Fruit fly (Drosophila melanogaster) whole organism, embryonic: ENCODE measurements around the gene CG11550.

Source experiments
- Bteb2 ChIP-seq: fragments of 200-800 bp; sonication (Bioruptor generic); optimal IDR thresholded peaks from 2 replicates; lab custom pipeline; 2016; ENCODE audit warnings: missing biosample characterization, missing genetic modification characterization
- CG10274 ChIP-seq: fragments of 200-800 bp; sonication (Bioruptor generic); optimal IDR thresholded peaks from 3 replicates; lab custom pipeline; 2017; ENCODE audit warnings: missing biosample characterization, mild to moderate bottlenecking, missing genetic modification characterization
- CG11504 ChIP-seq: fragments of 200-800 bp; sonication (Bioruptor generic); optimal IDR thresholded peaks from 3 replicates; lab custom pipeline; 2019; ENCODE audit warnings: missing biosample characterization, mild to moderate bottlenecking, missing genetic modification characterization, moderate library complexity
- CG14014 ChIP-seq: fragments of 200-800 bp; sonication (Bioruptor generic); IDR thresholded peaks from 2 replicates; pipeline ENCODE4 v1.3.6; 2022; ENCODE audit warnings: missing biosample characterization, missing genetic modification characterization
- CG14710 ChIP-seq: fragments of 200-800 bp; sonication (Bioruptor generic); optimal IDR thresholded peaks from 3 replicates; lab custom pipeline; 2019; ENCODE audit warnings: missing biosample characterization, mild to moderate bottlenecking, missing genetic modification characterization, moderate library complexity
- CG14860 ChIP-seq: fragments of 200-800 bp; sonication (Bioruptor generic); IDR thresholded peaks from 3 replicates; pipeline ENCODE4 v1.3.6; 2022; ENCODE audit warnings: missing biosample characterization, missing genetic modification characterization; ENCODE audit not compliant: partially characterized antibody
- CG1529 ChIP-seq: fragments of 200-800 bp; sonication (Bioruptor generic); optimal IDR thresholded peaks from 3 replicates; lab custom pipeline; 2018; ENCODE audit warnings: missing biosample characterization, missing genetic modification characterization
- CG18476 ChIP-seq: fragments of 200-800 bp; sonication (Bioruptor generic); optimal IDR thresholded peaks from 2 replicates; lab custom pipeline; 2016; ENCODE audit warnings: missing biosample characterization, mild to moderate bottlenecking, missing genetic modification characterization
- CG31365 ChIP-seq: fragments of 200-800 bp; sonication (Bioruptor generic); optimal IDR thresholded peaks from 2 replicates; lab custom pipeline; 2018; ENCODE audit warnings: missing biosample characterization, mild to moderate bottlenecking, missing genetic modification characterization
- CG3838 ChIP-seq: fragments of 200-800 bp; sonication (Bioruptor generic); optimal IDR thresholded peaks from 3 replicates; lab custom pipeline; 2016; ENCODE audit warnings: missing biosample characterization, missing genetic modification characterization
- CG3995 ChIP-seq: fragments of 200-800 bp; sonication (Bioruptor generic); optimal IDR thresholded peaks from 3 replicates; lab custom pipeline; 2016; ENCODE audit warnings: missing biosample characterization, missing genetic modification characterization
- CG4282 ChIP-seq: fragments of 200-800 bp; sonication (Bioruptor generic); optimal IDR thresholded peaks from 2 replicates; lab custom pipeline; 2016; ENCODE audit warnings: missing biosample characterization, missing genetic modification characterization
- CG4730 ChIP-seq: fragments of 200-800 bp; sonication (Bioruptor generic); IDR thresholded peaks from 2 replicates; pipeline ENCODE4 v1.3.6; 2022; ENCODE audit warnings: missing biosample characterization, missing genetic modification characterization
- CG6689 ChIP-seq: fragments of 200-800 bp; sonication (Bioruptor generic); IDR thresholded peaks from 2 replicates; pipeline ENCODE4 v1.3.6; 2022; ENCODE audit warnings: missing biosample characterization, missing genetic modification characterization
- CG8290 ChIP-seq, 3 experiments: fragments of 200-800 bp; sonication (Bioruptor generic); optimal IDR thresholded peaks; 2 replicates each; lab custom pipeline; 2016 to 2019; ENCODE audit warnings: missing biosample characterization in 3 of 3, missing genetic modification characterization in 3 of 3, mild to moderate bottlenecking in 2 of 3, moderate library complexity in 1 of 3
- CHES-1-like ChIP-seq: fragments of 200-800 bp; sonication (Bioruptor generic); optimal IDR thresholded peaks from 2 replicates; lab custom pipeline; 2016; ENCODE audit warnings: missing biosample characterization, missing genetic modification characterization
- CoRest ChIP-seq: fragments of 200-800 bp; sonication (Bioruptor generic); optimal IDR thresholded peaks from 3 replicates; lab custom pipeline; 2018; ENCODE audit warnings: missing biosample characterization, mild to moderate bottlenecking, missing genetic modification characterization, moderate library complexity
- CrebB ChIP-seq: fragments of 200-800 bp; sonication (Bioruptor generic); optimal IDR thresholded peaks from 3 replicates; lab custom pipeline; 2018; ENCODE audit warnings: missing biosample characterization, mild to moderate bottlenecking, missing genetic modification characterization
- Dbx ChIP-seq: fragments of 200-800 bp; sonication (Bioruptor generic); IDR thresholded peaks from 3 replicates; pipeline ENCODE4 v1.3.6; 2022; ENCODE audit warnings: missing biosample characterization, missing genetic modification characterization
- Deaf1 ChIP-seq: fragments of 200-800 bp; optimal IDR thresholded peaks from 3 replicates; lab custom pipeline; 2019; ENCODE audit warnings: missing biosample characterization, mild to moderate bottlenecking, missing genetic modification characterization, moderate library complexity
- Fer1 ChIP-seq: fragments of 200-800 bp; sonication (Bioruptor generic); optimal IDR thresholded peaks from 2 replicates; lab custom pipeline; 2017; ENCODE audit warnings: missing biosample characterization, mild to moderate bottlenecking, missing genetic modification characterization
- Hsf ChIP-seq: fragments of 200-800 bp; sonication (Bioruptor generic); optimal IDR thresholded peaks from 3 replicates; lab custom pipeline; 2016; ENCODE audit warnings: missing biosample characterization, missing genetic modification characterization
- MTF-1 ChIP-seq: fragments of 200-800 bp; sonication (Bioruptor generic); optimal IDR thresholded peaks from 2 replicates; lab custom pipeline; 2018; ENCODE audit warnings: missing biosample characterization, mild to moderate bottlenecking, missing genetic modification characterization, borderline replicate concordance
- Myb ChIP-seq: fragments of 200-800 bp; sonication (Bioruptor generic); optimal IDR thresholded peaks from 2 replicates; lab custom pipeline; 2016; ENCODE audit warnings: missing biosample characterization, missing genetic modification characterization
- NfI ChIP-seq: fragments of 200-800 bp; sonication (Bioruptor generic); optimal IDR thresholded peaks from 3 replicates; lab custom pipeline; 2018; ENCODE audit warnings: missing biosample characterization, mild to moderate bottlenecking, missing genetic modification characterization, moderate library complexity
- Rfx ChIP-seq: fragments of 200-800 bp; sonication (Bioruptor generic); IDR thresholded peaks from 2 replicates; pipeline ENCODE4 v1.3.6; 2022; ENCODE audit warnings: missing biosample characterization, missing genetic modification characterization
- Scr ChIP-seq: fragments of 200-800 bp; sonication (Bioruptor generic); IDR thresholded peaks from 2 replicates; pipeline ENCODE4 v1.3.6; 2022; ENCODE audit warnings: missing biosample characterization, missing genetic modification characterization; ENCODE audit not compliant: partially characterized antibody
- Sin3A ChIP-seq: fragments of >200 bp; optimal IDR thresholded peaks from 2 replicates; lab custom pipeline; 2018
- Sry-δ ChIP-seq: fragments of 200-800 bp; sonication (Bioruptor generic); optimal IDR thresholded peaks from 2 replicates; lab custom pipeline; 2016; ENCODE audit warnings: missing biosample characterization, missing genetic modification characterization
- Xrp1 ChIP-seq: fragments of 200-800 bp; sonication (Bioruptor generic); IDR thresholded peaks from 2 replicates; pipeline ENCODE4 v1.3.6; 2022; ENCODE audit warnings: missing biosample characterization, missing genetic modification characterization
- al ChIP-seq: fragments of 200-800 bp; sonication (Bioruptor generic); IDR thresholded peaks from 2 replicates; pipeline ENCODE4 v1.3.6; 2022; ENCODE audit warnings: missing biosample characterization, missing genetic modification characterization
- bbx ChIP-seq: fragments of 200-800 bp; sonication (Bioruptor generic); IDR thresholded peaks from 2 replicates; pipeline ENCODE4 v1.3.6; 2022; ENCODE audit warnings: missing biosample characterization, missing genetic modification characterization; ENCODE audit not compliant: partially characterized antibody
- bcd ChIP-seq: fragments of 200-800 bp; sonication (Bioruptor generic); optimal IDR thresholded peaks from 2 replicates; lab custom pipeline; 2017; ENCODE audit warnings: missing biosample characterization, mild to moderate bottlenecking, missing genetic modification characterization
- croc ChIP-seq: fragments of 200-800 bp; sonication (Bioruptor generic); conservative IDR thresholded peaks from 3 replicates; pipeline ENCODE4 v1.3.6; 2022; ENCODE audit warnings: missing biosample characterization, missing genetic modification characterization
- cwo ChIP-seq: fragments of 200-800 bp; sonication (Bioruptor generic); optimal IDR thresholded peaks from 3 replicates; lab custom pipeline; 2017; ENCODE audit warnings: missing biosample characterization, missing genetic modification characterization, mild to moderate bottlenecking, moderate library complexity, missing genetic modification reagents
- disco-r ChIP-seq: fragments of 200-800 bp; sonication (Bioruptor generic); optimal IDR thresholded peaks from 2 replicates; lab custom pipeline; 2016; ENCODE audit warnings: missing biosample characterization, missing genetic modification characterization
- dpn ChIP-seq, 2 experiments: fragments of 200-800 bp; sonication (Bioruptor generic); optimal IDR thresholded peaks; 3 replicates each; lab custom pipeline; 2016; ENCODE audit warnings: missing biosample characterization in 2 of 2, missing genetic modification characterization in 2 of 2
- eve ChIP-seq, 2 experiments: fragments of >200 bp; optimal IDR thresholded peaks; 2 replicates each; lab custom pipeline; 2017; ENCODE audit warnings: missing biosample characterization in 2 of 2, missing genetic modification characterization in 2 of 2
- fd102C ChIP-seq: fragments of 200-800 bp; sonication (Bioruptor generic); optimal IDR thresholded peaks from 2 replicates; lab custom pipeline; 2018; ENCODE audit warnings: missing biosample characterization, mild to moderate bottlenecking, missing genetic modification characterization, moderate library complexity
- fd3F ChIP-seq: fragments of 200-800 bp; sonication (Bioruptor generic); optimal IDR thresholded peaks from 2 replicates; lab custom pipeline; 2018; ENCODE audit warnings: missing biosample characterization, mild to moderate bottlenecking, missing genetic modification characterization, moderate library complexity
- her ChIP-seq: fragments of 200-800 bp; sonication (Bioruptor generic); optimal IDR thresholded peaks from 2 replicates; lab custom pipeline; 2016; ENCODE audit warnings: missing biosample characterization, missing genetic modification characterization
- inv ChIP-seq: fragments of 200-800 bp; sonication (Bioruptor generic); IDR thresholded peaks from 2 replicates; pipeline ENCODE4 v1.3.6; 2022; ENCODE audit warnings: missing biosample characterization, missing genetic modification characterization; ENCODE audit not compliant: partially characterized antibody
- klu ChIP-seq: fragments of 200-800 bp; sonication (Bioruptor generic); IDR thresholded peaks from 2 replicates; pipeline ENCODE4 v1.3.6; 2022; ENCODE audit warnings: missing biosample characterization, missing genetic modification characterization
- mld ChIP-seq: fragments of 200-800 bp; sonication (Bioruptor generic); IDR thresholded peaks from 3 replicates; pipeline ENCODE4 v1.3.6; 2022; ENCODE audit warnings: missing biosample characterization, missing genetic modification characterization; ENCODE audit not compliant: partially characterized antibody
- org-1 ChIP-seq: fragments of 200-800 bp; sonication (Bioruptor generic); optimal IDR thresholded peaks from 2 replicates; lab custom pipeline; 2017; ENCODE audit warnings: missing biosample characterization, missing genetic modification characterization
- run ChIP-seq: fragments of 200-800 bp; sonication (Bioruptor generic); optimal IDR thresholded peaks from 3 replicates; lab custom pipeline; 2018; ENCODE audit warnings: missing biosample characterization, mild to moderate bottlenecking, missing genetic modification characterization
- sens-2 ChIP-seq: fragments of 200-800 bp; sonication (Bioruptor generic); IDR thresholded peaks from 2 replicates; pipeline ENCODE4 v1.3.6; 2022; ENCODE audit warnings: missing biosample characterization, missing genetic modification characterization
- wdn ChIP-seq: fragments of 200-800 bp; sonication (Bioruptor generic); IDR thresholded peaks from 2 replicates; pipeline ENCODE4 v1.3.6; 2022; ENCODE audit warnings: missing biosample characterization, missing genetic modification characterization
- wek ChIP-seq: fragments of 200-800 bp; sonication (Bioruptor generic); optimal IDR thresholded peaks from 3 replicates; lab custom pipeline; 2018; ENCODE audit warnings: missing biosample characterization, mild to moderate bottlenecking, missing genetic modification characterization, moderate library complexity
- zen ChIP-seq: fragments of 200-800 bp; sonication (Bioruptor generic); optimal IDR thresholded peaks from 3 replicates; lab custom pipeline; 2018; ENCODE audit warnings: missing biosample characterization, mild to moderate bottlenecking, missing genetic modification characterization, moderate library complexity
- zen2 ChIP-seq: fragments of 200-800 bp; sonication (Bioruptor generic); IDR thresholded peaks from 3 replicates; pipeline ENCODE4 v1.3.6; 2022; ENCODE audit warnings: missing biosample characterization, missing genetic modification characterization; ENCODE audit not compliant: partially characterized antibody

CG11550 gene

dm6 chr3R:31630376-31630775 lies 49.3 kb downstream of the CG11550 start (continued):
- TF ChIP-seq MTF-1 (GFP tag; lab: Kevin White, UChicago) (no peak), CG18476 (no peak), croc (GFP tag; lab: Robert Waterston, UW) (no peak), Rfx (GFP tag; lab: Robert Waterston, UW) (peak; percentile 63), CG4730 (GFP tag; lab: Robert Waterston, UW) (no peak), bcd (GFP tag; lab: Kevin White, UChicago) (no peak), cwo (GFP tag; lab: Kevin White, UChicago) (peak; percentile 35), sens-2 (GFP tag; lab: Robert Waterston, UW) (no peak), Sin3A (no peak), CrebB (no peak), CG11504 (no peak), fd3F (no peak), CG31365 (no peak), Hsf (GFP tag; lab: Kevin White, UChicago) (peak; percentile 3), CoRest (tag; lab: Kevin White, UChicago) (no peak), disco-r (GFP tag; lab: Kevin White, UChicago) (no peak), Fer1 (GFP tag; lab: Kevin White, UChicago) (peak; percentile 37), eve (GFP tag; optimal IDR thresholded peaks at IDR 0.05; lab: Kevin White, UChicago) (no peak), her (GFP tag; lab: Kevin White, UChicago) (peak; percentile 6), run (tag; lab: Kevin White, UChicago) (no peak), org-1 (GFP tag; lab: Kevin White, UChicago) (no peak), Sry-δ (GFP tag; lab: Kevin White, UChicago) (no peak), CHES-1-like (GFP tag; lab: Kevin White, UChicago) (no peak), klu (GFP tag; lab: Robert Waterston, UW) (no peak), CG3838 (GFP tag; lab: Kevin White, UChicago) (no peak), CG14860 (no peak), CG14014 (peak; percentile 45; the same call in 1 of the 2 replicates), dpn (GFP tag; optimal IDR thresholded peaks at IDR 0.05; lab: Kevin White, UChicago) (peak; percentile 8 to 19), mld (GFP tag; lab: Robert Waterston, UW) (no peak), CG10274 (GFP tag; lab: Kevin White, UChicago) (no peak), Myb (GFP tag; lab: Kevin White, UChicago) (no peak), Dbx (GFP tag; lab: Robert Waterston, UW) (peak; percentile 38; the same call in 1 of the 3 replicates), inv (GFP tag; lab: Robert Waterston, UW) (no peak), CG1529 (GFP tag; lab: Kevin White, UChicago) (no peak), CG8290 (GFP tag; optimal IDR thresholded peaks at IDR 0.05; lab: Kevin White, UChicago) (no peak), CG8290 (tag; optimal IDR thresholded peaks at IDR 0.05; lab: Kevin White, UChicago) (no peak), CG3995 (GFP tag; lab: Kevin White, UChicago) (no peak), wdn (GFP tag; lab: Robert Waterston, UW) (no peak), Scr (GFP tag; lab: Robert Waterston, UW) (no peak), Bteb2 (GFP tag; lab: Kevin White, UChicago) (no peak), al (GFP tag; lab: Robert Waterston, UW) (no peak), wek (GFP tag; lab: Kevin White, UChicago) (no peak), bbx (GFP tag; lab: Robert Waterston, UW) (no peak), CG6689 (GFP tag; lab: Robert Waterston, UW) (no peak), Xrp1 (GFP tag; lab: Robert Waterston, UW) (no peak), zen (tag; lab: Kevin White, UChicago) (no peak), fd102C (GFP tag; lab: Kevin White, UChicago) (no peak), CG14710 (tag; lab: Kevin White, UChicago) (no peak), zen2 (GFP tag; lab: Robert Waterston, UW) (no peak), CG4282 (GFP tag; lab: Kevin White, UChicago) (no peak), Deaf1 (no peak), NfI (GFP tag; lab: Kevin White, UChicago) (no peak)
